Worm (Caenorhabditis elegans) whole organism, L4 larva: ENCODE results near the gene fbxa-9.
"Not testable (repeated sequence)": the region's sequence is repeated elsewhere in the genome, so short reads cannot be mapped to it uniquely, and the experiment has no call there.

Experiments used
- F26F4.8 ChIP-seq: fragments of 200-800 bp; sonication (Bioruptor generic); conservative IDR thresholded peaks from 2 replicates; pipeline ENCODE4 v1.3.6; 2022; ENCODE audit warnings: missing genetic modification characterization, missing compliant biosample characterization
- R02D3.7 ChIP-seq: fragments of 150-350 bp; sonication (generic microtip); optimal IDR thresholded peaks from 3 replicates; lab custom pipeline; 2014; ENCODE audit warnings: missing biosample characterization, missing genetic modification characterization
- T20F7.1 ChIP-seq: fragments of 200-800 bp; sonication (Bioruptor generic); optimal IDR thresholded peaks from 2 replicates; lab custom pipeline; 2018; ENCODE audit warnings: mild to moderate bottlenecking, missing genetic modification characterization, missing compliant biosample characterization
- ZK337.2 ChIP-seq: fragments of 200-800 bp; sonication (Bioruptor generic); IDR thresholded peaks from 2 replicates; pipeline ENCODE4 v1.3.6; 2022; ENCODE audit warnings: missing genetic modification reagents, missing genetic modification characterization, missing compliant biosample characterization
- ZK546.5 ChIP-seq, 2 experiments: sonication (generic microtip); optimal IDR thresholded peaks; 2 replicates each; lab custom pipeline; 2017; ENCODE audit warnings: missing biosample characterization in 2 of 2, missing genetic modification characterization in 2 of 2
- aha-1 ChIP-seq: fragments of 150-350 bp; peaks from one replicate; lab custom pipeline; 2014; ENCODE audit warnings: missing biosample characterization, missing genetic modification characterization
- arid-1 ChIP-seq: fragments of 200-800 bp; sonication (Bioruptor generic); conservative IDR thresholded peaks from 2 replicates; pipeline ENCODE4 v1.3.6; 2022; ENCODE audit warnings: missing genetic modification reagents, missing genetic modification characterization, missing compliant biosample characterization
- attf-4 ChIP-seq: sonication (generic microtip); optimal IDR thresholded peaks from 3 replicates; lab custom pipeline; 2017; ENCODE audit warnings: missing biosample characterization, missing genetic modification characterization
- ceh-32 ChIP-seq: sonication (generic microtip); optimal IDR thresholded peaks from 2 replicates; lab custom pipeline; 2016; ENCODE audit warnings: mild to moderate bottlenecking, missing genetic modification characterization, missing compliant biosample characterization; ENCODE audit not compliant: poor library complexity
- ceh-62 ChIP-seq: sonication (generic microtip); optimal IDR thresholded peaks from 2 replicates; lab custom pipeline; 2017; ENCODE audit warnings: missing biosample characterization, missing genetic modification characterization
- ceh-82 ChIP-seq: sonication (generic microtip); optimal IDR thresholded peaks from 2 replicates; lab custom pipeline; 2017; ENCODE audit warnings: missing biosample characterization, missing genetic modification characterization
- cey-2 ChIP-seq: sonication (generic microtip); optimal IDR thresholded peaks from 3 replicates; lab custom pipeline; 2017; ENCODE audit warnings: missing genetic modification characterization, mild to moderate bottlenecking, missing compliant biosample characterization, antibody characterized with exemption, borderline replicate concordance; ENCODE audit not compliant: insufficient read depth
- dmd-8 ChIP-seq: fragments of 200-800 bp; sonication (Bioruptor generic); IDR thresholded peaks from 2 replicates; pipeline ENCODE4 v1.3.6; 2022; ENCODE audit warnings: missing genetic modification characterization, missing compliant biosample characterization
- duxl-1 ChIP-seq: sonication (generic microtip); optimal IDR thresholded peaks from 2 replicates; lab custom pipeline; 2016; ENCODE audit warnings: mild to moderate bottlenecking, missing genetic modification characterization, moderate library complexity, missing compliant biosample characterization; ENCODE audit not compliant: poor library complexity
- fkh-10 ChIP-seq: fragments of 150-350 bp; optimal IDR thresholded peaks from 2 replicates; lab custom pipeline; 2014; ENCODE audit warnings: missing biosample characterization, missing genetic modification reagents, missing genetic modification characterization
- hlh-11 ChIP-seq: fragments of 200-800 bp; sonication (Bioruptor generic); optimal IDR thresholded peaks from 2 replicates; lab custom pipeline; 2018; ENCODE audit warnings: mild to moderate bottlenecking, missing genetic modification characterization, missing compliant biosample characterization
- hmg-1.1 ChIP-seq: fragments of 200-800 bp; sonication (Bioruptor generic); IDR thresholded peaks from 2 replicates; pipeline ENCODE4 v1.3.6; 2022; ENCODE audit warnings: missing genetic modification reagents, missing genetic modification characterization, missing compliant biosample characterization
- jun-1 ChIP-seq: fragments of 150-350 bp; optimal IDR thresholded peaks from 2 replicates; lab custom pipeline; 2014; ENCODE audit warnings: missing biosample characterization, missing genetic modification reagents, missing genetic modification characterization
- lin-15B ChIP-seq: fragments of 150-350 bp; sonication (generic microtip); optimal IDR thresholded peaks from 3 replicates; lab custom pipeline; 2014; ENCODE audit warnings: missing biosample characterization, missing genetic modification characterization
- lin-38 ChIP-seq: fragments of 200-800 bp; sonication (Bioruptor generic); IDR thresholded peaks from 2 replicates; pipeline ENCODE4 v1.3.6; 2022; ENCODE audit warnings: missing genetic modification reagents, missing genetic modification characterization, missing compliant biosample characterization
- lir-3 ChIP-seq: sonication (generic microtip); optimal IDR thresholded peaks from 2 replicates; lab custom pipeline; 2016; ENCODE audit warnings: mild to moderate bottlenecking, missing genetic modification characterization, missing compliant biosample characterization
- mxl-2 ChIP-seq: fragments of 200-800 bp; sonication (Bioruptor generic); conservative IDR thresholded peaks from 2 replicates; pipeline ENCODE4 v1.3.6; 2022; ENCODE audit warnings: missing genetic modification reagents, missing genetic modification characterization, missing compliant biosample characterization
- nhr-10 ChIP-seq: fragments of 150-350 bp; optimal IDR thresholded peaks from 2 replicates; lab custom pipeline; 2014; ENCODE audit warnings: missing biosample characterization, missing genetic modification characterization
- nhr-111 ChIP-seq: fragments of 200-800 bp; sonication (Bioruptor generic); optimal IDR thresholded peaks from 2 replicates; lab custom pipeline; 2018; ENCODE audit warnings: mild to moderate bottlenecking, missing genetic modification characterization, missing compliant biosample characterization
- nhr-41 ChIP-seq: fragments of 200-800 bp; sonication (Bioruptor generic); IDR thresholded peaks from 2 replicates; pipeline ENCODE4 v1.3.6; 2022; ENCODE audit warnings: missing genetic modification reagents, missing genetic modification characterization, missing compliant biosample characterization
- nhr-42 ChIP-seq: fragments of 200-800 bp; sonication (Bioruptor generic); IDR thresholded peaks from 2 replicates; pipeline ENCODE4 v1.3.6; 2022; ENCODE audit warnings: missing genetic modification characterization, missing compliant biosample characterization
- nhr-6 ChIP-seq: fragments of 150-350 bp; optimal IDR thresholded peaks from 2 replicates; lab custom pipeline; 2014; ENCODE audit warnings: missing biosample characterization, missing genetic modification characterization
- pha-4 ChIP-seq, 2 experiments: fragments of 150-350 bp in 1 of 2; fragments of 200-800 bp in 1 of 2; sonication (Bioruptor generic) in 1 of 2; IDR thresholded peaks in 1 of 2; optimal IDR thresholded peaks in 1 of 2; 2 replicates each; pipeline versions ENCODE4 v1.3.6 to Lab custom; 2014 to 2022; ENCODE audit warnings: missing genetic modification characterization in 2 of 2, missing genetic modification reagents in 2 of 2, missing biosample characterization in 1 of 2, missing compliant biosample characterization in 1 of 2
- php-3 ChIP-seq: fragments of 200-800 bp; sonication (Bioruptor generic); IDR thresholded peaks from 2 replicates; pipeline ENCODE4 v1.3.6; 2022; ENCODE audit warnings: missing genetic modification reagents, missing genetic modification characterization, missing compliant biosample characterization
- pqm-1 ChIP-seq: sonication (generic microtip); optimal IDR thresholded peaks from 2 replicates; lab custom pipeline; 2017; ENCODE audit warnings: missing biosample characterization, missing genetic modification characterization
- sdz-12 ChIP-seq: fragments of 200-800 bp; sonication (Bioruptor generic); optimal IDR thresholded peaks from 2 replicates; lab custom pipeline; 2018; ENCODE audit warnings: mild to moderate bottlenecking, missing genetic modification characterization, missing compliant biosample characterization
- snpc-1.2 ChIP-seq: fragments of 200-800 bp; sonication (Bioruptor generic); IDR thresholded peaks from 2 replicates; pipeline ENCODE4 v1.3.6; 2022; ENCODE audit warnings: missing genetic modification reagents, missing genetic modification characterization, missing compliant biosample characterization
- snpc-4 ChIP-seq: fragments of 150-350 bp; optimal IDR thresholded peaks from 2 replicates; lab custom pipeline; 2014; ENCODE audit warnings: missing biosample characterization, missing genetic modification characterization
- spr-1 ChIP-seq: sonication (generic microtip); optimal IDR thresholded peaks from 2 replicates; lab custom pipeline; 2016; ENCODE audit warnings: mild to moderate bottlenecking, missing genetic modification characterization, missing compliant biosample characterization
- zfp-3 ChIP-seq: fragments of 200-800 bp; sonication (Bioruptor generic); conservative IDR thresholded peaks from 2 replicates; pipeline ENCODE4 v1.3.6; 2022; ENCODE audit warnings: missing genetic modification reagents, missing genetic modification characterization, missing compliant biosample characterization
- ztf-11 ChIP-seq: fragments of 150-350 bp; optimal IDR thresholded peaks from 2 replicates; lab custom pipeline; 2014; ENCODE audit warnings: missing biosample characterization, missing genetic modification characterization

Gene fbxa-9

ce11 chrIII:2259329-2259728, 7.1 kb upstream of the fbxa-9 start:
- TF ChIP-seq mxl-2 (no peak), attf-4 (tag; lab: Kevin White, UChicago) (no peak), nhr-111 (GFP tag; lab: Kevin White, UChicago) (no peak), lin-15B (tag; lab: Kevin White, UChicago) (no peak), nhr-42 (GFP tag; lab: Robert Waterston, UW) (no peak)
- TF ChIP-seq, all 104 proteins: peak for 0

ce11 chrIII:2261353-2261752, 5.1 kb upstream of the fbxa-9 start, which contains the start of gene fbxa-42:
Gene fbxa-42 (minus strand): TSS chrIII:2261453.
- TF ChIP-seq attf-4 (tag; lab: Kevin White, UChicago); spr-1 (tag; lab: Kevin White, UChicago); nhr-41 (GFP tag; lab: Robert Waterston, UW): not testable (repeated sequence)

ce11 chrIII:2262942-2263341, 3.5 kb upstream of the fbxa-9 start, which contains the start of gene Y54F10BM.6:
Gene Y54F10BM.6 (plus strand): TSS chrIII:2263242.
- TF ChIP-seq pha-4 (GFP tag; IDR thresholded peaks at IDR 0.05; lab: Robert Waterston, UW) (no peak), pha-4 (tag; optimal IDR thresholded peaks at IDR 0.05; lab: Kevin White, UChicago) (no peak), snpc-1.2 (GFP tag; lab: Robert Waterston, UW) (no peak), hmg-1.1 (GFP tag; lab: Robert Waterston, UW) (no peak), aha-1 (tag; lab: Kevin White, UChicago) (no peak), nhr-42 (GFP tag; lab: Robert Waterston, UW) (no peak), nhr-6 (no peak), arid-1 (GFP tag; lab: Robert Waterston, UW) (no peak), sdz-12 (GFP tag; lab: Kevin White, UChicago) (no peak)

- TF ChIP-seq lin-38 (GFP tag; lab: Robert Waterston, UW): peak; percentile 67
These were observed 4.7 kb downstream of the fbxa-9 start for ce11 chrIII:2271016-2271590.

ce11 chrIII:2272075-2272474, 5.6 kb downstream of the fbxa-9 start, which contains the start of gene fbxa-48:
Gene fbxa-48 (minus strand): TSS chrIII:2272175.
- no peak for TF ChIP-seq jun-1
- TF ChIP-seq pqm-1 (tag; lab: Kevin White, UChicago): peak; percentile 5
- no peak for TF ChIP-seq duxl-1 (tag; lab: Kevin White, UChicago)
- TF ChIP-seq ZK337.2: no peak
- TF ChIP-seq T20F7.1 (GFP tag; lab: Kevin White, UChicago): no peak
- no peak for TF ChIP-seq arid-1 (GFP tag; lab: Robert Waterston, UW)
- no peak for TF ChIP-seq sdz-12 (GFP tag; lab: Kevin White, UChicago)
- no peak for TF ChIP-seq fkh-10
- TF ChIP-seq ztf-11 (tag; lab: Kevin White, UChicago): no peak

- TF ChIP-seq nhr-42 (GFP tag; lab: Robert Waterston, UW) (no peak), arid-1 (GFP tag; lab: Robert Waterston, UW) (no peak), F26F4.8 (no peak), hlh-11 (no peak), zfp-3 (no peak)
These were observed 6.3 kb downstream of the fbxa-9 start, which contains the start of gene fbxa-39 for ce11 chrIII:2272732-2273131. Gene fbxa-39 (plus strand): TSS chrIII:2273032.

- TF ChIP-seq nhr-111 (GFP tag; lab: Kevin White, UChicago) (no peak), attf-4 (tag; lab: Kevin White, UChicago) (no peak), ZK546.5 (tag; optimal IDR thresholded peaks at IDR 0.05; lab: Kevin White, UChicago) (no peak), ceh-32 (tag; lab: Kevin White, UChicago) (no peak), dmd-8 (GFP tag; lab: Robert Waterston, UW) (no peak), ceh-62 (tag; lab: Kevin White, UChicago) (no peak), ceh-82 (no peak), lir-3 (tag; lab: Kevin White, UChicago) (no peak), R02D3.7 (no peak), nhr-10 (tag; lab: Kevin White, UChicago) (no peak), cey-2 (tag; lab: Kevin White, UChicago) (no peak), php-3 (GFP tag; lab: Robert Waterston, UW) (no peak), snpc-4 (tag; lab: Kevin White, UChicago) (no peak)
These were observed 10.4 kb downstream of the fbxa-9 start, which contains the start of gene Y54F10BM.21 for ce11 chrIII:2276842-2277241. Gene Y54F10BM.21 (plus strand): TSS chrIII:2277142.
